Fruit fly (Drosophila melanogaster): ENCODE data around the gene chas.

chas gene

dm6 chrX:17692729-17693128 is 5.8 kb downstream of the chas start:
- peak; percentile 29 for TF ChIP-seq Sox102F (GFP tag; optimal IDR thresholded peaks at IDR 0.05)
- TF ChIP-seq Sox100B (GFP tag; optimal IDR thresholded peaks at IDR 0.05): peak; percentile 47
- TF ChIP-seq dmrt99B (tag; optimal IDR thresholded peaks at IDR 0.05): peak; percentile 43
- no peak for TF ChIP-seq chif (GFP tag; optimal IDR thresholded peaks at IDR 0.05)
- no peak for TF ChIP-seq CG8089 (GFP tag; optimal IDR thresholded peaks at IDR 0.05)
- TF ChIP-seq unc-4 (GFP tag; IDR thresholded peaks at IDR 0.05; ENCODE audit: partially characterized antibody): no peak
- TF ChIP-seq sens (GFP tag): peak; percentile 12
- TF ChIP-seq Pdp1 (GFP tag; optimal IDR thresholded peaks at IDR 0.05): peak in 1 of 2 experiments; percentile 8
- TF ChIP-seq CG10979 (tag; optimal IDR thresholded peaks at IDR 0.05): peak; percentile 5
- TF ChIP-seq pb (GFP tag; optimal IDR thresholded peaks at IDR 0.05): no peak
- no peak for TF ChIP-seq CG10209 (GFP tag; optimal IDR thresholded peaks at IDR 0.05)
- no peak for TF ChIP-seq bab2 (GFP tag; optimal IDR thresholded peaks at IDR 0.05)
- no peak for TF ChIP-seq CG14965 (GFP tag; optimal IDR thresholded peaks at IDR 0.05; ENCODE audit: borderline replicate concordance)
- TF ChIP-seq CG1233 (GFP tag; optimal IDR thresholded peaks at IDR 0.05): no peak
- TF ChIP-seq CoRest (tag; optimal IDR thresholded peaks at IDR 0.05): peak; percentile 12
- no peak for TF ChIP-seq Lim3 (GFP tag; IDR thresholded peaks at IDR 0.05)
- no peak for TF ChIP-seq CG16815 (GFP tag; optimal IDR thresholded peaks at IDR 0.05)
- TF ChIP-seq CG11504 (tag; optimal IDR thresholded peaks at IDR 0.05): peak; percentile 55
- no peak for TF ChIP-seq Atf3 (GFP tag; optimal IDR thresholded peaks at IDR 0.05)
- no peak for TF ChIP-seq CG31224 (GFP tag; IDR thresholded peaks at IDR 0.05)
- peak in 1 of 2 experiments; percentile 21 for TF ChIP-seq Hr51 (GFP tag; optimal IDR thresholded peaks at IDR 0.05)
- peak; percentile 22 for TF ChIP-seq CG13424 (tag; optimal IDR thresholded peaks at IDR 0.05)
- peak; percentile 37 for TF ChIP-seq gem (tag; optimal IDR thresholded peaks at IDR 0.05)
- TF ChIP-seq aop (GFP tag; IDR thresholded peaks at IDR 0.05): no peak
- peak; percentile 35; the same call in 1 of the 3 replicates for TF ChIP-seq row (GFP tag; IDR thresholded peaks at IDR 0.05)
- no peak for TF ChIP-seq stc (GFP tag; IDR thresholded peaks at IDR 0.05)
- no peak for TF ChIP-seq dmrt11E (tag; optimal IDR thresholded peaks at IDR 0.05)
- peak; percentile 32 for TF ChIP-seq CG2678 (tag; optimal IDR thresholded peaks at IDR 0.05)
- TF ChIP-seq CG6683 (GFP tag; optimal IDR thresholded peaks at IDR 0.05): no peak
- TF ChIP-seq CG11696 (GFP tag; IDR thresholded peaks at IDR 0.05): no peak
- 0 out of 2 replicates have a peak, but pooled peaks have one; percentile 43 for TF ChIP-seq Drgx (GFP tag; IDR thresholded peaks at IDR 0.05)
- TF ChIP-seq Awh (GFP tag; IDR thresholded peaks at IDR 0.05): no peak
- peak; percentile 15 for TF ChIP-seq CG30403 (GFP tag; optimal IDR thresholded peaks at IDR 0.05)
- TF ChIP-seq Oli (tag; optimal IDR thresholded peaks at IDR 0.05): peak; percentile 14
- TF ChIP-seq croc (GFP tag; conservative IDR thresholded peaks at IDR 0.05): no peak
- TF ChIP-seq eve (GFP tag; optimal IDR thresholded peaks at IDR 0.05): peak in 1 of 2 experiments; percentile 52
- peak; percentile 10 for TF ChIP-seq CG18262 (tag; optimal IDR thresholded peaks at IDR 0.05)
- TF ChIP-seq prd (optimal IDR thresholded peaks at IDR 0.05): no peak
- no peak for TF ChIP-seq prd (GFP tag; IDR thresholded peaks at IDR 0.05)
- TF ChIP-seq CG17829 (tag; optimal IDR thresholded peaks at IDR 0.05): no peak
- no peak for TF ChIP-seq B-H2 (GFP tag; optimal IDR thresholded peaks at IDR 0.05)
- no peak for TF ChIP-seq gcm (GFP tag; optimal IDR thresholded peaks at IDR 0.05)
- TF ChIP-seq CG7839 (tag; optimal IDR thresholded peaks at IDR 0.05): peak; percentile 9

All from whole organism, embryonic.